Fruit fly (Drosophila melanogaster) whole organism, embryonic: ENCODE results near the gene CG14406.
A peak's percentile ranks its signal among the peaks of the same experiment; 100 is the strongest.

ENCODE experiments used
- CG1024 ChIP-seq: fragments of 200-800 bp; sonication (Bioruptor generic); IDR thresholded peaks from 2 replicates; pipeline ENCODE4 v1.3.6; 2022; ENCODE audit warnings: missing biosample characterization, missing genetic modification characterization
- CG10462 ChIP-seq: fragments of 200-800 bp; sonication (Bioruptor generic); optimal IDR thresholded peaks from 2 replicates; lab custom pipeline; 2016; ENCODE audit warnings: missing biosample characterization, missing genetic modification characterization
- CG10543 ChIP-seq: fragments of 200-800 bp; sonication (Bioruptor generic); optimal IDR thresholded peaks from 3 replicates; lab custom pipeline; 2017; ENCODE audit warnings: missing biosample characterization, mild to moderate bottlenecking, missing genetic modification characterization, moderate library complexity
- CG12104 ChIP-seq: fragments of 200-800 bp; sonication (Bioruptor generic); optimal IDR thresholded peaks from 3 replicates; lab custom pipeline; 2016; ENCODE audit warnings: missing biosample characterization, missing genetic modification characterization
- CG13775 ChIP-seq: fragments of 200-800 bp; sonication (Bioruptor generic); optimal IDR thresholded peaks from 3 replicates; lab custom pipeline; 2017; ENCODE audit warnings: missing biosample characterization, mild to moderate bottlenecking, missing genetic modification characterization
- CG14441 ChIP-seq: fragments of 200-800 bp; sonication (Bioruptor generic); IDR thresholded peaks from 2 replicates; pipeline ENCODE4 v1.3.6; 2022; ENCODE audit warnings: missing biosample characterization, missing genetic modification characterization
- CG1647 ChIP-seq: fragments of 200-800 bp; sonication (Bioruptor generic); optimal IDR thresholded peaks from 3 replicates; lab custom pipeline; 2016; ENCODE audit warnings: missing biosample characterization, missing genetic modification characterization
- CG16813 ChIP-seq: fragments of 200-800 bp; sonication (Bioruptor generic); IDR thresholded peaks from 3 replicates; pipeline ENCODE4 v1.3.6; 2022; ENCODE audit warnings: missing biosample characterization, missing genetic modification characterization; ENCODE audit not compliant: partially characterized antibody
- CG17361 ChIP-seq: fragments of 200-800 bp; sonication (Bioruptor generic); IDR thresholded peaks from 3 replicates; pipeline ENCODE4 v1.3.6; 2022; ENCODE audit warnings: missing biosample characterization, missing genetic modification characterization
- CG2199 ChIP-seq: fragments of 200-800 bp; sonication (Bioruptor generic); IDR thresholded peaks from 3 replicates; pipeline ENCODE4 v1.3.6; 2022; ENCODE audit warnings: missing biosample characterization, missing genetic modification characterization
- CG31388 ChIP-seq: fragments of 200-800 bp; sonication (Bioruptor generic); optimal IDR thresholded peaks from 2 replicates; lab custom pipeline; 2016; ENCODE audit warnings: missing biosample characterization, missing genetic modification characterization
- CG32772 ChIP-seq: fragments of 200-800 bp; sonication (Bioruptor generic); IDR thresholded peaks from 2 replicates; pipeline ENCODE4 v1.3.6; 2022; ENCODE audit warnings: missing biosample characterization, missing genetic modification characterization
- CG3847 ChIP-seq: fragments of 200-800 bp; sonication (Bioruptor generic); IDR thresholded peaks from 2 replicates; pipeline ENCODE4 v1.3.6; 2022; ENCODE audit warnings: missing biosample characterization, missing genetic modification characterization
- CG4854 ChIP-seq: fragments of 200-800 bp; sonication (Bioruptor generic); optimal IDR thresholded peaks from 2 replicates; lab custom pipeline; 2016; ENCODE audit warnings: missing biosample characterization, missing genetic modification characterization, inconsistent platforms
- CG5953 ChIP-seq: fragments of 200-800 bp; sonication (Bioruptor generic); IDR thresholded peaks from 2 replicates; pipeline ENCODE4 v1.3.6; 2022; ENCODE audit warnings: missing biosample characterization, missing genetic modification characterization
- CG6791 ChIP-seq: fragments of 200-800 bp; sonication (Bioruptor generic); IDR thresholded peaks from 3 replicates; pipeline ENCODE4 v1.3.6; 2022; ENCODE audit warnings: missing biosample characterization, missing genetic modification characterization; ENCODE audit not compliant: partially characterized antibody
- CG8281 ChIP-seq: fragments of 200-800 bp; sonication (Bioruptor generic); optimal IDR thresholded peaks from 2 replicates; lab custom pipeline; 2018; ENCODE audit warnings: missing biosample characterization, mild to moderate bottlenecking, missing genetic modification characterization, moderate library complexity
- CG9876 ChIP-seq: fragments of 200-800 bp; sonication (Bioruptor generic); optimal IDR thresholded peaks from 2 replicates; lab custom pipeline; 2016; ENCODE audit warnings: missing biosample characterization, missing genetic modification characterization
- CG9932 ChIP-seq: fragments of 200-800 bp; sonication (Bioruptor generic); IDR thresholded peaks from 2 replicates; pipeline ENCODE4 v1.3.6; 2022; ENCODE audit warnings: missing biosample characterization, missing genetic modification characterization
- Dbx ChIP-seq: fragments of 200-800 bp; sonication (Bioruptor generic); IDR thresholded peaks from 3 replicates; pipeline ENCODE4 v1.3.6; 2022; ENCODE audit warnings: missing biosample characterization, missing genetic modification characterization
- Dfd ChIP-seq, 2 experiments: fragments of >200 bp; optimal IDR thresholded peaks; 2 replicates each; lab custom pipeline; 2017; ENCODE audit warnings: missing biosample characterization in 2 of 2, missing genetic modification characterization in 2 of 2
- Fer1 ChIP-seq: fragments of 200-800 bp; sonication (Bioruptor generic); optimal IDR thresholded peaks from 2 replicates; lab custom pipeline; 2017; ENCODE audit warnings: missing biosample characterization, mild to moderate bottlenecking, missing genetic modification characterization
- Hsf ChIP-seq: fragments of 200-800 bp; sonication (Bioruptor generic); optimal IDR thresholded peaks from 3 replicates; lab custom pipeline; 2016; ENCODE audit warnings: missing biosample characterization, missing genetic modification characterization
- Kr ChIP-seq: fragments of 200-800 bp; sonication (Bioruptor generic); optimal IDR thresholded peaks from 2 replicates; lab custom pipeline; 2017; ENCODE audit warnings: missing biosample characterization, mild to moderate bottlenecking, missing genetic modification characterization
- MBD-R2 ChIP-seq: fragments of 200-800 bp; sonication (Bioruptor generic); IDR thresholded peaks from 2 replicates; pipeline ENCODE4 v1.3.6; 2022; ENCODE audit warnings: missing biosample characterization, missing genetic modification characterization
- Mrtf ChIP-seq: fragments of 200-800 bp; sonication (Bioruptor generic); IDR thresholded peaks from 3 replicates; pipeline ENCODE4 v1.3.6; 2022; ENCODE audit warnings: missing biosample characterization, missing genetic modification characterization
- Opbp ChIP-seq: fragments of 200-800 bp; sonication (Bioruptor generic); IDR thresholded peaks from 3 replicates; pipeline ENCODE4 v1.3.6; 2022; ENCODE audit warnings: missing biosample characterization, missing genetic modification characterization; ENCODE audit not compliant: partially characterized antibody
- Ptx1 ChIP-seq: fragments of 200-800 bp; sonication (Bioruptor generic); IDR thresholded peaks from 2 replicates; pipeline ENCODE4 v1.3.6; 2022; ENCODE audit warnings: missing biosample characterization, missing genetic modification characterization
- Sry-β ChIP-seq: fragments of 200-800 bp; sonication (Bioruptor generic); optimal IDR thresholded peaks from 2 replicates; lab custom pipeline; 2018; ENCODE audit warnings: missing biosample characterization, mild to moderate bottlenecking, missing genetic modification characterization, moderate library complexity
- Vsx1 ChIP-seq: fragments of 200-800 bp; sonication (Bioruptor generic); optimal IDR thresholded peaks from 2 replicates; lab custom pipeline; 2017; ENCODE audit warnings: missing biosample characterization, mild to moderate bottlenecking, missing genetic modification characterization, missing genetic modification reagents
- YL-1 ChIP-seq: fragments of 200-800 bp; sonication (Bioruptor generic); optimal IDR thresholded peaks from 3 replicates; lab custom pipeline; 2017; ENCODE audit warnings: missing biosample characterization, mild to moderate bottlenecking, missing genetic modification characterization
- amos ChIP-seq: fragments of 200-800 bp; sonication (Bioruptor generic); IDR thresholded peaks from 2 replicates; pipeline ENCODE4 v1.3.6; 2022; ENCODE audit warnings: missing biosample characterization, missing genetic modification characterization; ENCODE audit not compliant: partially characterized antibody
- az2 ChIP-seq: fragments of 200-800 bp; sonication (Bioruptor generic); optimal IDR thresholded peaks from 3 replicates; lab custom pipeline; 2016; ENCODE audit warnings: missing biosample characterization, missing genetic modification characterization
- bigmax ChIP-seq: fragments of 200-800 bp; sonication (Bioruptor generic); optimal IDR thresholded peaks from 2 replicates; lab custom pipeline; 2018; ENCODE audit warnings: missing biosample characterization, mild to moderate bottlenecking, missing genetic modification characterization
- btn ChIP-seq: fragments of 200-800 bp; sonication (Bioruptor generic); optimal IDR thresholded peaks from 2 replicates; lab custom pipeline; 2016; ENCODE audit warnings: missing biosample characterization, missing genetic modification characterization
- cad ChIP-seq: fragments of >200 bp; optimal IDR thresholded peaks from 2 replicates; lab custom pipeline; 2017; ENCODE audit warnings: missing biosample characterization, missing genetic modification characterization
- dan ChIP-seq: fragments of 200-800 bp; sonication (Bioruptor generic); IDR thresholded peaks from 2 replicates; pipeline ENCODE4 v1.3.6; 2022; ENCODE audit warnings: missing biosample characterization, missing genetic modification characterization
- fd102C ChIP-seq: fragments of 200-800 bp; sonication (Bioruptor generic); optimal IDR thresholded peaks from 2 replicates; lab custom pipeline; 2018; ENCODE audit warnings: missing biosample characterization, mild to moderate bottlenecking, missing genetic modification characterization, moderate library complexity
- grau ChIP-seq: fragments of 200-800 bp; optimal IDR thresholded peaks from 3 replicates; lab custom pipeline; 2019; ENCODE audit warnings: missing biosample characterization, mild to moderate bottlenecking, missing genetic modification characterization, moderate library complexity
- gt ChIP-seq: fragments of 200-800 bp; sonication (Bioruptor generic); IDR thresholded peaks from 2 replicates; pipeline ENCODE4 v1.3.6; 2022; ENCODE audit warnings: missing biosample characterization, missing genetic modification characterization
- jing ChIP-seq: fragments of 200-800 bp; sonication (Bioruptor generic); optimal IDR thresholded peaks from 2 replicates; lab custom pipeline; 2018; ENCODE audit warnings: missing biosample characterization, mild to moderate bottlenecking, missing genetic modification characterization
- lilli ChIP-seq: fragments of 200-800 bp; sonication (Bioruptor generic); optimal IDR thresholded peaks from 3 replicates; lab custom pipeline; 2016; ENCODE audit warnings: missing biosample characterization, missing genetic modification characterization
- mam ChIP-seq: fragments of 200-800 bp; sonication (Bioruptor generic); optimal IDR thresholded peaks from 3 replicates; lab custom pipeline; 2016; ENCODE audit warnings: missing biosample characterization, missing genetic modification characterization
- onecut ChIP-seq: fragments of 200-800 bp; sonication (Bioruptor generic); IDR thresholded peaks from 2 replicates; pipeline ENCODE4 v1.3.6; 2022; ENCODE audit warnings: missing biosample characterization, missing genetic modification characterization
- org-1 ChIP-seq: fragments of 200-800 bp; sonication (Bioruptor generic); optimal IDR thresholded peaks from 2 replicates; lab custom pipeline; 2017; ENCODE audit warnings: missing biosample characterization, missing genetic modification characterization
- pan ChIP-seq, 4 experiments: fragments of >200 bp in 3 of 4; fragments of 200-800 bp in 1 of 4; sonication (Bioruptor generic) in 1 of 4; optimal IDR thresholded peaks in 3 of 4; IDR thresholded peaks in 1 of 4; 2 replicates each; pipeline versions ENCODE4 v1.3.6 to Lab custom; 2017 to 2022; ENCODE audit warnings: missing biosample characterization in 2 of 4, missing genetic modification characterization in 2 of 4, mixed read lengths in 1 of 4
- sens-2 ChIP-seq: fragments of 200-800 bp; sonication (Bioruptor generic); IDR thresholded peaks from 2 replicates; pipeline ENCODE4 v1.3.6; 2022; ENCODE audit warnings: missing biosample characterization, missing genetic modification characterization
- sisA ChIP-seq: fragments of 200-800 bp; sonication (Bioruptor generic); IDR thresholded peaks from 2 replicates; pipeline ENCODE4 v1.3.6; 2022; ENCODE audit warnings: missing biosample characterization, missing genetic modification characterization
- slou ChIP-seq: fragments of 200-800 bp; sonication (Bioruptor generic); optimal IDR thresholded peaks from 3 replicates; lab custom pipeline; 2016; ENCODE audit warnings: missing biosample characterization, missing genetic modification characterization
- vfl ChIP-seq: fragments of 200-800 bp; sonication (Bioruptor generic); optimal IDR thresholded peaks from 2 replicates; lab custom pipeline; 2016; ENCODE audit warnings: missing biosample characterization, missing genetic modification characterization

The CG14406 gene

dm6 chrX:14882536-14883118, 28.0 kb downstream of the CG14406 start, which contains the start of the genes CG45064 and CG45065 (continued):
- TF ChIP-seq pan (optimal IDR thresholded peaks at IDR 0.05; lab: Kevin White, UChicago) (no peak), pan (GFP tag; optimal IDR thresholded peaks at IDR 0.05 in 1 of 2, IDR thresholded peaks at IDR 0.05 in 1 of 2) (peak in 1 of 2 experiments; percentile 79), CG13775 (peak; percentile 57), CG9932 (peak; percentile 70), org-1 (GFP tag; lab: Kevin White, UChicago) (peak; percentile 82), slou (peak; percentile 11), CG4854 (GFP tag; lab: Kevin White, UChicago) (peak; percentile 65), grau (tag; lab: Kevin White, UChicago) (peak; percentile 82), Kr (no peak), Mrtf (GFP tag; lab: Robert Waterston, UW) (peak; percentile 69; the same call in 2 of the 3 replicates), vfl (GFP tag; lab: Kevin White, UChicago) (peak; percentile 62), amos (GFP tag; lab: Robert Waterston, UW) (no peak), CG1647 (peak; percentile 66), CG8281 (tag; lab: Kevin White, UChicago) (peak; percentile 58), CG6791 (GFP tag; lab: Robert Waterston, UW) (no peak), CG31388 (GFP tag; lab: Kevin White, UChicago) (peak; percentile 21), mam (peak; percentile 83), cad (GFP tag; lab: Kevin White, UChicago) (no peak), CG9876 (peak; percentile 45), Fer1 (GFP tag; lab: Kevin White, UChicago) (peak; percentile 75), btn (GFP tag; lab: Kevin White, UChicago) (peak; percentile 73), CG1024 (GFP tag; lab: Robert Waterston, UW) (peak; percentile 75), jing (GFP tag; lab: Kevin White, UChicago) (peak; percentile 82), Ptx1 (GFP tag; lab: Robert Waterston, UW) (peak; percentile 88), Hsf (GFP tag; lab: Kevin White, UChicago) (peak; percentile 78), lilli (GFP tag; lab: Kevin White, UChicago) (peak; percentile 79), sens-2 (GFP tag; lab: Robert Waterston, UW) (peak; percentile 69), bigmax (GFP tag; lab: Kevin White, UChicago) (no peak), CG10543 (GFP tag; lab: Kevin White, UChicago) (peak; percentile 24), sisA (GFP tag; lab: Robert Waterston, UW) (peak; percentile 91), CG3847 (GFP tag; lab: Robert Waterston, UW) (peak; percentile 55), MBD-R2 (GFP tag; lab: Robert Waterston, UW) (peak; percentile 43; the same call in 1 of the 2 replicates), Dbx (GFP tag; lab: Robert Waterston, UW) (peak; percentile 56; the same call in 2 of the 3 replicates), CG14441 (GFP tag; lab: Robert Waterston, UW) (peak; percentile 72), CG32772 (peak; percentile 83), gt (GFP tag; lab: Robert Waterston, UW) (0 out of 2 replicates have a peak, but pooled peaks have one; percentile 44), Dfd (GFP tag; optimal IDR thresholded peaks at IDR 0.05; lab: Kevin White, UChicago) (no peak), CG12104 (peak; percentile 47), onecut (GFP tag; lab: Robert Waterston, UW) (peak; percentile 74), az2 (peak; percentile 81), fd102C (no peak), CG16813 (GFP tag; lab: Robert Waterston, UW) (no peak), CG5953 (GFP tag; lab: Robert Waterston, UW) (peak; percentile 91), CG2199 (peak; percentile 92; the same call in 2 of the 3 replicates), YL-1 (GFP tag; lab: Kevin White, UChicago) (peak; percentile 9), Vsx1 (GFP tag; lab: Kevin White, UChicago) (peak; percentile 50), dan (no peak), Sry-β (GFP tag; lab: Kevin White, UChicago) (peak; percentile 32), CG17361 (peak; percentile 88), CG10462 (peak; percentile 69), Opbp (GFP tag; lab: Robert Waterston, UW) (no peak)
